Fruit fly (Drosophila melanogaster) whole organism, embryonic: ENCODE measurements around the gene Dpm1.

ENCODE experiments used
- Aef1 ChIP-seq: fragments of 200-800 bp; sonication (Bioruptor generic); IDR thresholded peaks from 3 replicates; pipeline ENCODE4 v1.3.6; 2022; ENCODE audit warnings: missing biosample characterization, missing genetic modification characterization
- Atf6 ChIP-seq: fragments of 200-800 bp; sonication (Bioruptor generic); IDR thresholded peaks from 2 replicates; pipeline ENCODE4 v1.3.6; 2022; ENCODE audit warnings: missing biosample characterization, missing genetic modification characterization
- CG10209 ChIP-seq: fragments of 200-800 bp; sonication (Bioruptor generic); optimal IDR thresholded peaks from 3 replicates; lab custom pipeline; 2017; ENCODE audit warnings: missing biosample characterization, mild to moderate bottlenecking, missing genetic modification characterization, missing genetic modification reagents
- CG10267 ChIP-seq: fragments of 200-800 bp; sonication (Bioruptor generic); optimal IDR thresholded peaks from 2 replicates; lab custom pipeline; 2018; ENCODE audit warnings: missing biosample characterization, mild to moderate bottlenecking, missing genetic modification characterization, moderate library complexity
- CG10321 ChIP-seq: fragments of 200-800 bp; sonication (Bioruptor generic); IDR thresholded peaks from 2 replicates; pipeline ENCODE4 v1.3.6; 2022; ENCODE audit warnings: missing biosample characterization, missing genetic modification characterization
- CG11723 ChIP-seq: fragments of 200-800 bp; sonication (Bioruptor generic); optimal IDR thresholded peaks from 2 replicates; lab custom pipeline; 2017; ENCODE audit warnings: missing biosample characterization, mild to moderate bottlenecking, missing genetic modification characterization
- CG12942 ChIP-seq: fragments of 200-800 bp; sonication (Bioruptor generic); optimal IDR thresholded peaks from 3 replicates; lab custom pipeline; 2016; ENCODE audit warnings: missing biosample characterization, missing genetic modification characterization
- CG13624 ChIP-seq: fragments of 200-800 bp; sonication (Bioruptor generic); optimal IDR thresholded peaks from 2 replicates; lab custom pipeline; 2016; ENCODE audit warnings: missing biosample characterization, missing genetic modification characterization
- CG1602 ChIP-seq: fragments of 200-800 bp; sonication (Bioruptor generic); optimal IDR thresholded peaks from 3 replicates; lab custom pipeline; 2016; ENCODE audit warnings: missing biosample characterization, missing genetic modification characterization
- CG1647 ChIP-seq: fragments of 200-800 bp; sonication (Bioruptor generic); optimal IDR thresholded peaks from 3 replicates; lab custom pipeline; 2016; ENCODE audit warnings: missing biosample characterization, missing genetic modification characterization
- CG17361 ChIP-seq: fragments of 200-800 bp; sonication (Bioruptor generic); IDR thresholded peaks from 3 replicates; pipeline ENCODE4 v1.3.6; 2022; ENCODE audit warnings: missing biosample characterization, missing genetic modification characterization
- CG17912 ChIP-seq: fragments of 200-800 bp; sonication (Bioruptor generic); optimal IDR thresholded peaks from 2 replicates; lab custom pipeline; 2018; ENCODE audit warnings: missing biosample characterization, mild to moderate bottlenecking, missing genetic modification characterization
- CG2202 ChIP-seq: fragments of 200-800 bp; sonication (Bioruptor generic); optimal IDR thresholded peaks from 2 replicates; lab custom pipeline; 2018; ENCODE audit warnings: missing biosample characterization, mild to moderate bottlenecking, missing genetic modification characterization
- CG30431 ChIP-seq: fragments of 200-800 bp; sonication (Bioruptor generic); optimal IDR thresholded peaks from 2 replicates; lab custom pipeline; 2017; ENCODE audit warnings: missing biosample characterization, missing genetic modification characterization
- CG32532 ChIP-seq: fragments of 200-800 bp; sonication (Bioruptor generic); IDR thresholded peaks from 2 replicates; pipeline ENCODE4 v1.3.6; 2022; ENCODE audit warnings: missing biosample characterization, missing genetic modification characterization
- CG32767 ChIP-seq: fragments of 200-800 bp; sonication (Bioruptor generic); IDR thresholded peaks from 2 replicates; pipeline ENCODE4 v1.3.6; 2022; ENCODE audit warnings: missing biosample characterization, missing genetic modification characterization
- CG3847 ChIP-seq: fragments of 200-800 bp; sonication (Bioruptor generic); IDR thresholded peaks from 2 replicates; pipeline ENCODE4 v1.3.6; 2022; ENCODE audit warnings: missing biosample characterization, missing genetic modification characterization
- CG4854 ChIP-seq: fragments of 200-800 bp; sonication (Bioruptor generic); optimal IDR thresholded peaks from 2 replicates; lab custom pipeline; 2016; ENCODE audit warnings: missing biosample characterization, missing genetic modification characterization, inconsistent platforms
- CG5180 ChIP-seq: fragments of 200-800 bp; sonication (Bioruptor generic); optimal IDR thresholded peaks from 3 replicates; lab custom pipeline; 2017; ENCODE audit warnings: missing biosample characterization, missing genetic modification characterization, mild to moderate bottlenecking, moderate library complexity, missing genetic modification reagents
- CG5953 ChIP-seq: fragments of 200-800 bp; sonication (Bioruptor generic); IDR thresholded peaks from 2 replicates; pipeline ENCODE4 v1.3.6; 2022; ENCODE audit warnings: missing biosample characterization, missing genetic modification characterization
- CG6765 ChIP-seq: fragments of 200-800 bp; sonication (Bioruptor generic); optimal IDR thresholded peaks from 3 replicates; lab custom pipeline; 2017; ENCODE audit warnings: missing biosample characterization, mild to moderate bottlenecking, missing genetic modification characterization
- CG7556 ChIP-seq: fragments of 200-800 bp; sonication (Bioruptor generic); optimal IDR thresholded peaks from 2 replicates; lab custom pipeline; 2017; ENCODE audit warnings: missing biosample characterization, mild to moderate bottlenecking, missing genetic modification characterization
- CG8089 ChIP-seq: fragments of 200-800 bp; sonication (Bioruptor generic); optimal IDR thresholded peaks from 3 replicates; lab custom pipeline; 2016; ENCODE audit warnings: missing biosample characterization, missing genetic modification characterization
- CG8290 ChIP-seq, 3 experiments: fragments of 200-800 bp; sonication (Bioruptor generic); optimal IDR thresholded peaks; 2 replicates each; lab custom pipeline; 2016 to 2019; ENCODE audit warnings: missing biosample characterization in 3 of 3, missing genetic modification characterization in 3 of 3, mild to moderate bottlenecking in 2 of 3, moderate library complexity in 1 of 3
- Ets65A ChIP-seq: fragments of 200-800 bp; sonication (Bioruptor generic); peaks from one replicate; lab custom pipeline; 2016; ENCODE audit warnings: missing biosample characterization, missing genetic modification characterization
- HLH3B ChIP-seq: fragments of 200-800 bp; sonication (Bioruptor generic); IDR thresholded peaks from 2 replicates; pipeline ENCODE4 v1.3.6; 2022; ENCODE audit warnings: missing biosample characterization, missing genetic modification characterization
- Hey ChIP-seq: fragments of 200-800 bp; sonication (Bioruptor generic); optimal IDR thresholded peaks from 3 replicates; lab custom pipeline; 2018; ENCODE audit warnings: missing biosample characterization, mild to moderate bottlenecking, missing genetic modification characterization
- Nf-YA ChIP-seq: fragments of 200-800 bp; sonication (Bioruptor generic); IDR thresholded peaks from 2 replicates; pipeline ENCODE4 v1.3.6; 2022; ENCODE audit warnings: missing biosample characterization, missing genetic modification characterization
- PHDP ChIP-seq: fragments of 200-800 bp; sonication (Bioruptor generic); optimal IDR thresholded peaks from 3 replicates; lab custom pipeline; 2018; ENCODE audit warnings: missing biosample characterization, mild to moderate bottlenecking, missing genetic modification characterization, moderate library complexity
- aop ChIP-seq: fragments of 200-800 bp; sonication (Bioruptor generic); IDR thresholded peaks from 2 replicates; pipeline ENCODE4 v1.3.6; 2022; ENCODE audit warnings: missing biosample characterization, missing genetic modification characterization
- bab2 ChIP-seq: fragments of 200-800 bp; sonication (Bioruptor generic); optimal IDR thresholded peaks from 2 replicates; lab custom pipeline; 2016; ENCODE audit warnings: missing biosample characterization, missing genetic modification characterization
- bcd ChIP-seq: fragments of 200-800 bp; sonication (Bioruptor generic); optimal IDR thresholded peaks from 2 replicates; lab custom pipeline; 2017; ENCODE audit warnings: missing biosample characterization, mild to moderate bottlenecking, missing genetic modification characterization
- cad ChIP-seq: fragments of >200 bp; optimal IDR thresholded peaks from 2 replicates; lab custom pipeline; 2017; ENCODE audit warnings: missing biosample characterization, missing genetic modification characterization
- ci ChIP-seq: fragments of 200-800 bp; sonication (Bioruptor generic); IDR thresholded peaks from 3 replicates; pipeline ENCODE4 v1.3.6; 2022; ENCODE audit warnings: missing biosample characterization, missing genetic modification characterization
- dan ChIP-seq: fragments of 200-800 bp; sonication (Bioruptor generic); IDR thresholded peaks from 2 replicates; pipeline ENCODE4 v1.3.6; 2022; ENCODE audit warnings: missing biosample characterization, missing genetic modification characterization
- dysf ChIP-seq: fragments of 200-800 bp; sonication (Bioruptor generic); IDR thresholded peaks from 3 replicates; pipeline ENCODE4 v1.3.6; 2022; ENCODE audit warnings: missing biosample characterization, missing genetic modification characterization
- gce ChIP-seq: fragments of 200-800 bp; sonication (Bioruptor generic); IDR thresholded peaks from 3 replicates; pipeline ENCODE4 v1.3.6; 2022; ENCODE audit warnings: missing biosample characterization, missing genetic modification characterization
- gt ChIP-seq: fragments of 200-800 bp; sonication (Bioruptor generic); IDR thresholded peaks from 2 replicates; pipeline ENCODE4 v1.3.6; 2022; ENCODE audit warnings: missing biosample characterization, missing genetic modification characterization
- hbn ChIP-seq: fragments of 200-800 bp; sonication (Bioruptor generic); IDR thresholded peaks from 2 replicates; pipeline ENCODE4 v1.3.6; 2022; ENCODE audit warnings: missing biosample characterization, missing genetic modification characterization; ENCODE audit not compliant: partially characterized antibody
- hth ChIP-seq: fragments of >200 bp; optimal IDR thresholded peaks from 2 replicates; lab custom pipeline; 2017; ENCODE audit warnings: inconsistent platforms
- inv ChIP-seq: fragments of 200-800 bp; sonication (Bioruptor generic); IDR thresholded peaks from 2 replicates; pipeline ENCODE4 v1.3.6; 2022; ENCODE audit warnings: missing biosample characterization, missing genetic modification characterization; ENCODE audit not compliant: partially characterized antibody
- jigr1 ChIP-seq: fragments of 200-800 bp; sonication (Bioruptor generic); IDR thresholded peaks from 3 replicates; pipeline ENCODE4 v1.3.6; 2022; ENCODE audit warnings: missing biosample characterization, missing genetic modification characterization
- klu ChIP-seq: fragments of 200-800 bp; sonication (Bioruptor generic); IDR thresholded peaks from 2 replicates; pipeline ENCODE4 v1.3.6; 2022; ENCODE audit warnings: missing biosample characterization, missing genetic modification characterization
- lmd ChIP-seq: fragments of 200-800 bp; sonication (Bioruptor generic); IDR thresholded peaks from 2 replicates; pipeline ENCODE4 v1.3.6; 2022; ENCODE audit warnings: missing biosample characterization, missing genetic modification characterization
- oc ChIP-seq: fragments of 200-800 bp; sonication (Bioruptor generic); optimal IDR thresholded peaks from 2 replicates; lab custom pipeline; 2018; ENCODE audit warnings: missing biosample characterization, mild to moderate bottlenecking, missing genetic modification characterization, moderate library complexity
- sim ChIP-seq: fragments of 200-800 bp; sonication (Bioruptor generic); IDR thresholded peaks from 2 replicates; pipeline ENCODE4 v1.3.6; 2022; ENCODE audit warnings: missing biosample characterization, missing genetic modification characterization
- sisA ChIP-seq: fragments of 200-800 bp; sonication (Bioruptor generic); IDR thresholded peaks from 2 replicates; pipeline ENCODE4 v1.3.6; 2022; ENCODE audit warnings: missing biosample characterization, missing genetic modification characterization
- stwl ChIP-seq: fragments of 200-800 bp; sonication (Bioruptor generic); optimal IDR thresholded peaks from 3 replicates; lab custom pipeline; 2018; ENCODE audit warnings: missing biosample characterization, mild to moderate bottlenecking, missing genetic modification characterization, moderate library complexity
- tup ChIP-seq: fragments of 200-800 bp; sonication (Bioruptor generic); optimal IDR thresholded peaks from 2 replicates; lab custom pipeline; 2016; ENCODE audit warnings: missing biosample characterization, mild to moderate bottlenecking, missing genetic modification characterization, moderate library complexity
- tx ChIP-seq: fragments of 200-800 bp; sonication (Bioruptor generic); optimal IDR thresholded peaks from 2 replicates; lab custom pipeline; 2016; ENCODE audit warnings: missing biosample characterization, missing genetic modification characterization
- vvl ChIP-seq: fragments of 200-800 bp; sonication (Bioruptor generic); IDR thresholded peaks from 2 replicates; pipeline ENCODE4 v1.3.6; 2022; ENCODE audit warnings: missing biosample characterization, missing genetic modification characterization

Gene Dpm1

dm6 chr2L:19575626-19576298 lies 49.6 kb upstream of the Dpm1 start (continued):
- peak; percentile 98 for TF ChIP-seq CG7556 (GFP tag; lab: Kevin White, UChicago)
- TF ChIP-seq Aef1 (GFP tag; lab: Robert Waterston, UW): peak; percentile 85
- TF ChIP-seq CG6765: peak; percentile 92
- TF ChIP-seq tup: peak; percentile 85
- peak; percentile 84 for TF ChIP-seq CG5180 (GFP tag; lab: Kevin White, UChicago)
- peak; percentile 96 for TF ChIP-seq bab2 (GFP tag; lab: Kevin White, UChicago)
- TF ChIP-seq CG3847 (GFP tag; lab: Robert Waterston, UW): peak; percentile 95
- TF ChIP-seq jigr1 (GFP tag; lab: Robert Waterston, UW): peak; percentile 94
- peak; percentile 92 for TF ChIP-seq klu
- TF ChIP-seq vvl (GFP tag; lab: Robert Waterston, UW): peak; percentile 92
- TF ChIP-seq inv: no peak
- no peak for TF ChIP-seq hth (lab: Kevin White, UChicago)
- TF ChIP-seq CG17912: peak; percentile 62
- TF ChIP-seq CG13624: peak; percentile 98
- TF ChIP-seq CG10267 (tag; lab: Kevin White, UChicago): peak; percentile 90
- TF ChIP-seq dan (GFP tag; lab: Robert Waterston, UW): no peak; the same call in 1 of the 2 replicates
- peak; percentile 94 for TF ChIP-seq CG32532 (GFP tag; lab: Robert Waterston, UW)
- peak; percentile 97 for TF ChIP-seq lmd (GFP tag; lab: Robert Waterston, UW)
- TF ChIP-seq CG8290 (GFP tag; optimal IDR thresholded peaks at IDR 0.05; lab: Kevin White, UChicago): peak; percentile 91
- peak; percentile 89 to 94 for TF ChIP-seq CG8290 (tag; optimal IDR thresholded peaks at IDR 0.05; lab: Kevin White, UChicago)
- peak; percentile 99 for TF ChIP-seq CG17361 (GFP tag; lab: Robert Waterston, UW)
- TF ChIP-seq sim: 0 out of 2 replicates have a peak, but pooled peaks have one; percentile 42
- peak; percentile 80 for TF ChIP-seq Nf-YA
- TF ChIP-seq PHDP (tag; lab: Kevin White, UChicago): peak; percentile 95
- TF ChIP-seq CG10209: peak; percentile 99
- peak; percentile 96 for TF ChIP-seq tx
- peak; percentile 97 for TF ChIP-seq CG30431 (GFP tag; lab: Kevin White, UChicago)
- peak; percentile 99 for TF ChIP-seq aop (GFP tag; lab: Robert Waterston, UW)
- peak; percentile 87 for TF ChIP-seq oc (tag; lab: Kevin White, UChicago)
- TF ChIP-seq CG4854 (GFP tag; lab: Kevin White, UChicago): peak; percentile 93
- TF ChIP-seq cad (GFP tag; lab: Kevin White, UChicago): no peak
- TF ChIP-seq CG1647 (GFP tag; lab: Kevin White, UChicago): peak; percentile 95
- peak; percentile 57 for TF ChIP-seq gce (GFP tag; lab: Robert Waterston, UW)
- TF ChIP-seq Atf6 (GFP tag; lab: Robert Waterston, UW): peak; percentile 95
- TF ChIP-seq CG12942 (GFP tag; lab: Kevin White, UChicago): peak; percentile 97
- peak; percentile 16 for TF ChIP-seq stwl (tag; lab: Kevin White, UChicago)
- TF ChIP-seq bcd (GFP tag; lab: Kevin White, UChicago): peak; percentile 98
- peak; percentile 93 for TF ChIP-seq CG8089 (GFP tag; lab: Kevin White, UChicago)
- peak; percentile 98 for TF ChIP-seq dysf (GFP tag; lab: Robert Waterston, UW)
- TF ChIP-seq CG1602: peak; percentile 96
- TF ChIP-seq hbn (GFP tag; lab: Robert Waterston, UW): no peak
- TF ChIP-seq CG32767: peak; percentile 59; the same call in 1 of the 2 replicates
- TF ChIP-seq CG11723 (GFP tag; lab: Kevin White, UChicago): peak; percentile 93
- TF ChIP-seq CG10321: peak; percentile 48
- peak; percentile 83 for TF ChIP-seq ci (GFP tag; lab: Robert Waterston, UW)
- TF ChIP-seq Hey: peak; percentile 63
- peak; percentile 100 for TF ChIP-seq Ets65A
- TF ChIP-seq CG5953: peak; percentile 70
- TF ChIP-seq HLH3B (GFP tag; lab: Robert Waterston, UW): peak; percentile 92
- TF ChIP-seq CG2202 (tag; lab: Kevin White, UChicago): peak; percentile 87
- peak; percentile 94 for TF ChIP-seq sisA (GFP tag; lab: Robert Waterston, UW)
- TF ChIP-seq gt (GFP tag; lab: Robert Waterston, UW): peak; percentile 56; the same call in 1 of the 2 replicates
